Worm (Caenorhabditis elegans) whole organism, young adult: ENCODE data around the gene M01E10.3.
A peak's percentile ranks its signal among the peaks of the same experiment; 100 is the strongest.

Experiments
- B0019.2 ChIP-seq: fragments of 200-800 bp; sonication (Bioruptor generic); conservative IDR thresholded peaks from 2 replicates; pipeline ENCODE4 v1.3.6; 2022; ENCODE audit warnings: missing genetic modification reagents, missing genetic modification characterization, missing compliant biosample characterization
- C17E4.6 ChIP-seq: fragments of 200-800 bp; sonication (Bioruptor generic); IDR thresholded peaks from 2 replicates; pipeline ENCODE4 v1.3.6; 2022; ENCODE audit warnings: missing genetic modification reagents, missing genetic modification characterization, missing compliant biosample characterization
- F10E7.11 ChIP-seq: sonication (generic microtip); optimal IDR thresholded peaks from 2 replicates; lab custom pipeline; 2017; ENCODE audit warnings: mild to moderate bottlenecking, missing genetic modification characterization, moderate library complexity, missing compliant biosample characterization
- F23B12.7 ChIP-seq: sonication (generic microtip); optimal IDR thresholded peaks from 2 replicates; lab custom pipeline; 2017; ENCODE audit warnings: missing genetic modification characterization, mild to moderate bottlenecking, missing compliant biosample characterization, antibody characterized with exemption, moderate library complexity; ENCODE audit not compliant: insufficient read depth
- F33H1.4 ChIP-seq: fragments of 200-800 bp; sonication (Bioruptor generic); IDR thresholded peaks from 2 replicates; pipeline ENCODE4 v1.3.6; 2022; ENCODE audit warnings: missing genetic modification reagents, missing genetic modification characterization, missing compliant biosample characterization
- F37B4.10 ChIP-seq: fragments of 200-800 bp; sonication (Bioruptor generic); IDR thresholded peaks from 2 replicates; pipeline ENCODE4 v1.3.6; 2022; ENCODE audit warnings: missing genetic modification characterization, missing compliant biosample characterization
- K11D2.4 ChIP-seq: fragments of 200-800 bp; sonication (Bioruptor generic); IDR thresholded peaks from 2 replicates; pipeline ENCODE4 v1.3.6; 2022; ENCODE audit warnings: missing genetic modification reagents, missing genetic modification characterization, missing compliant biosample characterization
- K12H6.12 ChIP-seq: fragments of 200-800 bp; sonication (Bioruptor generic); optimal IDR thresholded peaks from 2 replicates; lab custom pipeline; 2018; ENCODE audit warnings: mild to moderate bottlenecking, missing genetic modification characterization, missing compliant biosample characterization
- Y79H2A.3 ChIP-seq: fragments of 200-800 bp; sonication (Bioruptor generic); conservative IDR thresholded peaks from 2 replicates; pipeline ENCODE4 v1.3.6; 2022; ENCODE audit warnings: missing genetic modification reagents, missing genetic modification characterization, missing compliant biosample characterization
- akir-1 ChIP-seq: fragments of 200-800 bp; sonication (Bioruptor generic); optimal IDR thresholded peaks from 2 replicates; lab custom pipeline; 2018; ENCODE audit warnings: mild to moderate bottlenecking, missing genetic modification characterization, moderate library complexity, missing compliant biosample characterization
- ama-1 ChIP-seq, 3 experiments: fragments of 150-350 bp in 1 of 3; sonication (generic microtip) in 2 of 3; optimal IDR thresholded peaks; 2 replicates each; lab custom pipeline; 2014 to 2018; ENCODE audit warnings: missing biosample characterization in 2 of 3, missing genetic modification characterization in 2 of 3, missing genetic modification reagents in 2 of 3
- aptf-2 ChIP-seq: fragments of 200-800 bp; sonication (Bioruptor generic); conservative IDR thresholded peaks from 2 replicates; pipeline ENCODE4 v1.3.6; 2022; ENCODE audit warnings: missing genetic modification reagents, missing genetic modification characterization, missing compliant biosample characterization
- athp-1 ChIP-seq: sonication (generic microtip); optimal IDR thresholded peaks from 2 replicates; lab custom pipeline; 2017; ENCODE audit warnings: mild to moderate bottlenecking, missing genetic modification characterization, missing compliant biosample characterization
- bed-1 ChIP-seq: fragments of 200-800 bp; sonication (Bioruptor generic); IDR thresholded peaks from 2 replicates; pipeline ENCODE4 v1.3.6; 2022; ENCODE audit warnings: missing genetic modification reagents, missing genetic modification characterization, missing compliant biosample characterization
- cebp-2 ChIP-seq: fragments of 200-800 bp; sonication (Bioruptor generic); IDR thresholded peaks from 2 replicates; pipeline ENCODE4 v1.3.6; 2022; ENCODE audit warnings: missing genetic modification characterization, missing compliant biosample characterization
- ceh-100 ChIP-seq: fragments of 200-800 bp; sonication (Bioruptor generic); IDR thresholded peaks from 2 replicates; pipeline ENCODE4 v1.3.6; 2022; ENCODE audit warnings: missing genetic modification reagents, missing genetic modification characterization, missing compliant biosample characterization
- ceh-40 ChIP-seq: fragments of 200-800 bp; sonication (Bioruptor generic); IDR thresholded peaks from 2 replicates; pipeline ENCODE4 v1.3.6; 2022; ENCODE audit warnings: missing genetic modification characterization, missing compliant biosample characterization
- ceh-79 ChIP-seq: sonication (generic microtip); optimal IDR thresholded peaks from 2 replicates; lab custom pipeline; 2017; ENCODE audit warnings: mild to moderate bottlenecking, missing genetic modification characterization, missing compliant biosample characterization
- ceh-91 ChIP-seq: fragments of 200-800 bp; sonication (Bioruptor generic); IDR thresholded peaks from 2 replicates; pipeline ENCODE4 v1.3.6; 2022; ENCODE audit warnings: missing genetic modification reagents, missing genetic modification characterization, missing compliant biosample characterization
- chd-7 ChIP-seq: sonication (generic microtip); optimal IDR thresholded peaks from 2 replicates; lab custom pipeline; 2016; ENCODE audit warnings: mild to moderate bottlenecking, missing genetic modification characterization, moderate library complexity, missing compliant biosample characterization
- dox-1 ChIP-seq: fragments of 200-800 bp; sonication (Bioruptor generic); IDR thresholded peaks from 2 replicates; pipeline ENCODE4 v1.3.6; 2022; ENCODE audit warnings: missing genetic modification reagents, missing genetic modification characterization, missing compliant biosample characterization
- dpl-1 ChIP-seq: fragments of 150-350 bp; optimal IDR thresholded peaks from 2 replicates; lab custom pipeline; 2014; ENCODE audit warnings: missing biosample characterization, missing genetic modification reagents, missing genetic modification characterization
- him-1 ChIP-seq: sonication (generic microtip); optimal IDR thresholded peaks from 2 replicates; lab custom pipeline; 2016; ENCODE audit warnings: missing genotype, missing genetic modification reagents, missing genetic modification characterization, missing compliant biosample characterization
- hrde-1 ChIP-seq: sonication (generic microtip); optimal IDR thresholded peaks from 2 replicates; lab custom pipeline; 2016; ENCODE audit warnings: missing genetic modification characterization, mild to moderate bottlenecking, missing compliant biosample characterization, moderate library complexity, missing genotype, missing genetic modification reagents, borderline replicate concordance
- let-526 ChIP-seq: fragments of 200-800 bp; sonication (Bioruptor generic); IDR thresholded peaks from 2 replicates; pipeline ENCODE4 v1.3.6; 2022; ENCODE audit warnings: missing genetic modification reagents, missing genetic modification characterization, missing compliant biosample characterization
- lin-35 ChIP-seq, 3 experiments: fragments of 150-350 bp in 2 of 3; sonication (generic microtip) in 1 of 3; optimal IDR thresholded peaks; 2 replicates each; lab custom pipeline; 2014 to 2018; ENCODE audit warnings: missing biosample characterization in 3 of 3, missing genetic modification characterization in 3 of 3, missing genetic modification reagents in 3 of 3
- lsl-1 ChIP-seq: fragments of 200-800 bp; sonication (Bioruptor generic); optimal IDR thresholded peaks from 2 replicates; lab custom pipeline; 2018; ENCODE audit warnings: mild to moderate bottlenecking, missing genetic modification characterization, moderate library complexity, missing compliant biosample characterization
- madf-10 ChIP-seq: sonication (generic microtip); optimal IDR thresholded peaks from 2 replicates; lab custom pipeline; 2016; ENCODE audit warnings: mild to moderate bottlenecking, missing genetic modification characterization, missing compliant biosample characterization
- madf-3 ChIP-seq: fragments of 200-800 bp; sonication (Bioruptor generic); IDR thresholded peaks from 2 replicates; pipeline ENCODE4 v1.3.6; 2022; ENCODE audit warnings: missing genetic modification reagents, missing genetic modification characterization, missing compliant biosample characterization
- madf-6 ChIP-seq: fragments of 200-800 bp; sonication (Bioruptor generic); IDR thresholded peaks from 2 replicates; pipeline ENCODE4 v1.3.6; 2022; ENCODE audit warnings: missing genetic modification reagents, missing genetic modification characterization, missing compliant biosample characterization
- nfya-1 ChIP-seq: sonication (generic microtip); optimal IDR thresholded peaks from 2 replicates; lab custom pipeline; 2017; ENCODE audit warnings: antibody characterized with exemption, missing compliant biosample characterization, missing genetic modification characterization, borderline replicate concordance; ENCODE audit not compliant: insufficient read depth
- nfyb-1 ChIP-seq: fragments of 200-800 bp; sonication (Bioruptor generic); IDR thresholded peaks from 2 replicates; pipeline ENCODE4 v1.3.6; 2022; ENCODE audit warnings: missing genetic modification reagents, missing genetic modification characterization, missing compliant biosample characterization
- nhr-120 ChIP-seq: fragments of 200-800 bp; sonication (Bioruptor generic); IDR thresholded peaks from 2 replicates; pipeline ENCODE4 v1.3.6; 2022; ENCODE audit warnings: missing genetic modification characterization, missing compliant biosample characterization
- nhr-27 ChIP-seq: fragments of 200-800 bp; sonication (Bioruptor generic); optimal IDR thresholded peaks from 2 replicates; lab custom pipeline; 2018; ENCODE audit warnings: mild to moderate bottlenecking, missing genetic modification characterization, moderate library complexity, missing compliant biosample characterization
- nhr-90 ChIP-seq: sonication (generic microtip); optimal IDR thresholded peaks from 2 replicates; lab custom pipeline; 2016; ENCODE audit warnings: missing genotype, mild to moderate bottlenecking, missing genetic modification characterization, missing compliant biosample characterization
- pha-4 ChIP-seq: fragments of 150-350 bp; sonication (generic microtip); optimal IDR thresholded peaks from 2 replicates; lab custom pipeline; 2014; ENCODE audit warnings: missing biosample characterization, missing genetic modification reagents, missing genetic modification characterization
- sdz-38 ChIP-seq: sonication (generic microtip); optimal IDR thresholded peaks from 2 replicates; lab custom pipeline; 2016; ENCODE audit warnings: missing genotype, missing genetic modification characterization, missing compliant biosample characterization
- snpc-4 ChIP-seq, 5 experiments: fragments of 150-350 bp in 1 of 5; sonication (generic microtip) in 4 of 5; optimal IDR thresholded peaks; 2 replicates each; lab custom pipeline; 2014 to 2018; ENCODE audit warnings: missing genetic modification characterization in 5 of 5, missing biosample characterization in 3 of 5, antibody characterized with exemption in 2 of 5, mild to moderate bottlenecking in 2 of 5, missing compliant biosample characterization in 2 of 5, missing genotype in 2 of 5, moderate library complexity in 2 of 5, missing genetic modification reagents in 1 of 5
- tbp1 ChIP-seq: fragments of 200-800 bp; sonication (Bioruptor generic); optimal IDR thresholded peaks from 2 replicates; lab custom pipeline; 2018; ENCODE audit warnings: mild to moderate bottlenecking, missing genetic modification characterization, missing compliant biosample characterization
- tlf-1 ChIP-seq: fragments of 200-800 bp; sonication (Bioruptor generic); optimal IDR thresholded peaks from 2 replicates; lab custom pipeline; 2018; ENCODE audit warnings: mild to moderate bottlenecking, missing genetic modification characterization, missing compliant biosample characterization
- unc-130 ChIP-seq: sonication (generic microtip); optimal IDR thresholded peaks from 2 replicates; lab custom pipeline; 2016; ENCODE audit warnings: missing genetic modification reagents, missing genetic modification characterization, missing compliant biosample characterization
- xnd-1 ChIP-seq: sonication (generic microtip); optimal IDR thresholded peaks from 2 replicates; lab custom pipeline; 2016; ENCODE audit warnings: missing genotype, missing genetic modification reagents, missing genetic modification characterization, missing compliant biosample characterization
- ztf-18 ChIP-seq: sonication (generic microtip); optimal IDR thresholded peaks from 2 replicates; lab custom pipeline; 2016; ENCODE audit warnings: missing genotype, mild to moderate bottlenecking, missing genetic modification characterization, missing compliant biosample characterization
- ztf-22 ChIP-seq: fragments of 200-800 bp; sonication (Bioruptor generic); optimal IDR thresholded peaks from 2 replicates; lab custom pipeline; 2018; ENCODE audit warnings: mild to moderate bottlenecking, missing genetic modification characterization, moderate library complexity, missing compliant biosample characterization
- ztf-3 ChIP-seq: fragments of 200-800 bp; sonication (Bioruptor generic); optimal IDR thresholded peaks from 2 replicates; lab custom pipeline; 2018; ENCODE audit warnings: mild to moderate bottlenecking, missing genetic modification characterization, missing compliant biosample characterization

M01E10.3 gene

DNA sequence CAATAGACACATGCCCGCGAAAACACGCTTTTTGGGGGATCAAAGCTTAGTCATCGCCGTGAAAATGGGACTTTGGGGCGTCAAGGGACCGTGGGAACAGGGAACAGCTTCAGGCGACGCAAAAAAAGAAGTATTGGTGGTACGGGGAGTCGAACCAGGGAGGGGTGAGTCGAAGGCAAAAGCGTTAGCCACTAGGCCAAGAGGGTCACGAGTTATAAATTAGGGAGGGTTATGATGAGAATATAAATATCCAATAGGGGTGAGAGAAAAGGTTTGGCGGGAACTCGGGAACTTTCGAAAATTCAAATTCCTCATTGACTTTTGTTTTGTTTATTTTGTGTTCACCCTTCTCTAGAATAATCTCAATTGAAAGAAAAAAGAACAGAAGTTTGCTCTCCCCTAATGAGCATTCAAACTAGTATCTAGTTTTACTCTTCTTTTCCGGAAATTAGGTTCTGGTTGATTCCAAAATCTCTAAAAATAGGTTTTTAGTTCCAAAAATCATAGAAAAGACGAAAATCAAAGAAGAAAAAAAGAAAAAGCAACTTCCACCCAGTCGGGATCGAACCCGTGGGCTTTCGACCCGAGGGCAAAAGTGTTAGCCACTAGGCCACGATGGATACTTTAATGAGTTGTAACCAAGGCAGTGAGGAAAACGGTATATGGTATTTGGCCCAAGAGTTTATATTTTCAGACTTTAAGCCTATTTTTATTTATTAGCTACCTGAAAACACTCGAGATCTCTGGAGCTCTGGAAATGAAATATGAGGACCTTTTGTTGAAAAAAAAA, 23.0 kb downstream of the M01E10.3 start:
- TF ChIP-seq pha-4: no peak
- no peak for TF ChIP-seq sdz-38 (tag; lab: Kevin White, UChicago)
- TF ChIP-seq nhr-90 (tag; lab: Kevin White, UChicago): peak; percentile 64
- TF ChIP-seq lsl-1 (GFP tag; lab: Kevin White, UChicago): peak; percentile 36
- TF ChIP-seq B0019.2: no peak
- TF ChIP-seq F37B4.10 (GFP tag; lab: Robert Waterston, UW): no peak
- no peak for TF ChIP-seq nhr-27 (tag; lab: Kevin White, UChicago)
- no peak for TF ChIP-seq bed-1 (GFP tag; lab: Robert Waterston, UW)
- TF ChIP-seq F33H1.4 (GFP tag; lab: Robert Waterston, UW): peak; percentile 10; the same call in 1 of the 2 replicates
- TF ChIP-seq ceh-100 (GFP tag; lab: Robert Waterston, UW): 0 out of 2 replicates have a peak, but pooled peaks have one; percentile 37
- TF ChIP-seq ceh-91 (GFP tag; lab: Robert Waterston, UW): peak; percentile 14; the same call in 1 of the 2 replicates
- no peak for TF ChIP-seq ztf-3 (GFP tag; lab: Kevin White, UChicago)
- TF ChIP-seq ama-1 (optimal IDR thresholded peaks at IDR 0.05; lab: Kevin White, UChicago): no peak
- peak; percentile 79 to 82 for TF ChIP-seq ama-1 (GFP tag; optimal IDR thresholded peaks at IDR 0.05; lab: Kevin White, UChicago)
- no peak for TF ChIP-seq let-526
- 0 out of 2 replicates have a peak, but pooled peaks have one; percentile 63 for TF ChIP-seq cebp-2 (GFP tag; lab: Robert Waterston, UW)
- no peak for TF ChIP-seq dpl-1 (GFP tag; lab: Kevin White, UChicago)
- TF ChIP-seq K11D2.4 (GFP tag; lab: Robert Waterston, UW): 0 out of 2 replicates have a peak, but pooled peaks have one; percentile 10
- peak; percentile 6 for TF ChIP-seq madf-10
- no peak for TF ChIP-seq tlf-1 (GFP tag; lab: Kevin White, UChicago)
- 0 out of 2 replicates have a peak, but pooled peaks have one; percentile 54 for TF ChIP-seq ceh-40 (GFP tag; lab: Robert Waterston, UW)
- peak; percentile 34; the same call in 1 of the 2 replicates for TF ChIP-seq nfyb-1 (GFP tag; lab: Robert Waterston, UW)
- no peak for TF ChIP-seq nhr-120 (GFP tag; lab: Robert Waterston, UW)
- no peak for TF ChIP-seq athp-1 (tag; lab: Kevin White, UChicago)
- TF ChIP-seq dox-1 (GFP tag; lab: Robert Waterston, UW): no peak
- TF ChIP-seq unc-130 (GFP tag; lab: Kevin White, UChicago): no peak
- peak; percentile 42 for TF ChIP-seq ztf-18
- TF ChIP-seq C17E4.6 (GFP tag; lab: Robert Waterston, UW): 0 out of 2 replicates have a peak, but pooled peaks have one; percentile 21
- peak in 1 of 3 experiments; percentile 46 for TF ChIP-seq lin-35 (GFP tag; optimal IDR thresholded peaks at IDR 0.05; lab: Kevin White, UChicago)
- no peak for TF ChIP-seq aptf-2
- TF ChIP-seq xnd-1 (tag; lab: Kevin White, UChicago): no peak
- TF ChIP-seq madf-3 (GFP tag; lab: Robert Waterston, UW): no peak
- TF ChIP-seq snpc-4 (GFP tag; optimal IDR thresholded peaks at IDR 0.05; lab: Kevin White, UChicago): peak; percentile 31
- TF ChIP-seq snpc-4 (tag; optimal IDR thresholded peaks at IDR 0.05; lab: Kevin White, UChicago): no peak
- no peak for TF ChIP-seq hrde-1 (tag; lab: Kevin White, UChicago)
- no peak for TF ChIP-seq chd-7 (tag; lab: Kevin White, UChicago)
- no peak for TF ChIP-seq K12H6.12 (tag; lab: Kevin White, UChicago)
- TF ChIP-seq F23B12.7 (tag; lab: Kevin White, UChicago): no peak
- TF ChIP-seq madf-6 (GFP tag; lab: Robert Waterston, UW): peak; percentile 53
- peak; percentile 92 for TF ChIP-seq tbp1 (GFP tag; lab: Kevin White, UChicago)
- 0 out of 2 replicates have a peak, but pooled peaks have one; percentile 18 for TF ChIP-seq Y79H2A.3 (GFP tag; lab: Robert Waterston, UW)
- TF ChIP-seq akir-1 (GFP tag; lab: Kevin White, UChicago): no peak
- no peak for TF ChIP-seq ztf-22
- no peak for TF ChIP-seq F10E7.11
- no peak for TF ChIP-seq nfya-1 (tag; lab: Kevin White, UChicago)
- TF ChIP-seq him-1 (tag; lab: Kevin White, UChicago): peak; percentile 68
- TF ChIP-seq ceh-79 (tag; lab: Kevin White, UChicago): no peak
